Fruit fly (Drosophila melanogaster) whole organism, pupa: ENCODE data around the gene CG43610.

ENCODE experiments used
- CG13204 ChIP-seq: fragments of 200-800 bp; sonication (Bioruptor generic); optimal IDR thresholded peaks from 2 replicates; lab custom pipeline; 2018; ENCODE audit warnings: missing biosample characterization, mild to moderate bottlenecking, missing genetic modification characterization, moderate library complexity
- CG15710 ChIP-seq: fragments of 200-800 bp; sonication (Bioruptor generic); optimal IDR thresholded peaks from 2 replicates; lab custom pipeline; 2018; ENCODE audit warnings: missing biosample characterization, mild to moderate bottlenecking, missing genetic modification characterization, moderate library complexity
- CG34367 ChIP-seq: fragments of 200-800 bp; sonication (Bioruptor generic); optimal IDR thresholded peaks from 2 replicates; lab custom pipeline; 2018; ENCODE audit warnings: missing biosample characterization, mild to moderate bottlenecking, missing genetic modification characterization

DNA sequence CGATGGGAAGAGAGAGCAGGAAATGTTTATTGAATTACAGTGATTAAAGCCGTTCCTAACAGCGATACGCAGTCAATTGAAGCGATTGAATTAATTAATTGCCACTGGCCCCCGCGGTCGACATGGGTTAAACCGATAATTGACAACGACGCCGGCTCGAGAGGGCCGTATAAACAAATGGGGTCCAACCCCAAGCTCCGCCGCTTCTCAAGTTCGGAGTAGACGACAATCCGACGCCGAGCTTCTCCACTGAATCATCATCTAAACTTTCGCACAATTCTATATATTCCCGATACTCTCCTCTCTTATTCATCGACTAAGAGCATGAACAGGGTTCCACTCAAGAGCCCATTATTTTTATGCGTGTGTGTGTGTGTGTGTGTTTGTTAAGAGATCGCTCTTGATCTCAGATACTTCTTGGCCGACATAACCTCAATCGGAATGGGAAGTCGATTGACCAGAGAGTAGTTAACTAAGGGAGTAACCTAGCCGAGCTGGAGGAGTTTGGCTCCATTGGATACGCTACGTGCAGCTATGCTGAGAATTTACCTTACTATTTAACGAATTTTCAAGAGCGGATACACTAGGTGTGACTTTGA, 7.1 kb upstream of the CG43610 start:
- no peak for TF ChIP-seq CG34367 (tag; lab: Kevin White, UChicago)
- no peak for TF ChIP-seq CG13204
- no peak for TF ChIP-seq CG15710 (tag; lab: Kevin White, UChicago)
